Worm (Caenorhabditis elegans) whole organism, young adult: ENCODE measurements around the gene srxa-8.

ENCODE experiments used
- Y53G8AR.9 ChIP-seq: fragments of 200-800 bp; sonication (Bioruptor generic); conservative IDR thresholded peaks from 2 replicates; pipeline ENCODE4 v1.3.6; 2022; ENCODE audit warnings: missing genetic modification reagents, missing genetic modification characterization, missing compliant biosample characterization
- ama-1 ChIP-seq, 3 experiments: fragments of 150-350 bp in 1 of 3; sonication (generic microtip) in 2 of 3; optimal IDR thresholded peaks; 2 replicates each; lab custom pipeline; 2014 to 2018; ENCODE audit warnings: missing biosample characterization in 2 of 3, missing genetic modification characterization in 2 of 3, missing genetic modification reagents in 2 of 3
- ceh-58 ChIP-seq: fragments of 200-800 bp; sonication (Bioruptor generic); IDR thresholded peaks from 2 replicates; pipeline ENCODE4 v1.3.6; 2022; ENCODE audit warnings: missing genetic modification characterization, missing compliant biosample characterization
- efl-1 ChIP-seq: fragments of 150-350 bp; optimal IDR thresholded peaks from 2 replicates; lab custom pipeline; 2014; ENCODE audit warnings: missing biosample characterization, missing genetic modification reagents, missing genetic modification characterization
- snpc-1.1 ChIP-seq: sonication (generic microtip); optimal IDR thresholded peaks from 2 replicates; lab custom pipeline; 2017; ENCODE audit warnings: missing genetic modification characterization, mild to moderate bottlenecking, missing compliant biosample characterization, antibody characterized with exemption, moderate library complexity, missing genotype, missing genetic modification reagents; ENCODE audit not compliant: insufficient read depth
- snpc-4 ChIP-seq, 5 experiments: fragments of 150-350 bp in 1 of 5; sonication (generic microtip) in 4 of 5; optimal IDR thresholded peaks; 2 replicates each; lab custom pipeline; 2014 to 2018; ENCODE audit warnings: missing genetic modification characterization in 5 of 5, missing biosample characterization in 3 of 5, antibody characterized with exemption in 2 of 5, mild to moderate bottlenecking in 2 of 5, missing compliant biosample characterization in 2 of 5, missing genotype in 2 of 5, moderate library complexity in 2 of 5, missing genetic modification reagents in 1 of 5
- somi-1 ChIP-seq: fragments of 200-800 bp; sonication (Bioruptor generic); optimal IDR thresholded peaks from 2 replicates; lab custom pipeline; 2018; ENCODE audit warnings: mild to moderate bottlenecking, missing genetic modification characterization, missing compliant biosample characterization
- zim-3 ChIP-seq: sonication (generic microtip); optimal IDR thresholded peaks from 2 replicates; lab custom pipeline; 2017; ENCODE audit warnings: mild to moderate bottlenecking, missing genetic modification characterization, moderate library complexity, missing compliant biosample characterization

DNA sequence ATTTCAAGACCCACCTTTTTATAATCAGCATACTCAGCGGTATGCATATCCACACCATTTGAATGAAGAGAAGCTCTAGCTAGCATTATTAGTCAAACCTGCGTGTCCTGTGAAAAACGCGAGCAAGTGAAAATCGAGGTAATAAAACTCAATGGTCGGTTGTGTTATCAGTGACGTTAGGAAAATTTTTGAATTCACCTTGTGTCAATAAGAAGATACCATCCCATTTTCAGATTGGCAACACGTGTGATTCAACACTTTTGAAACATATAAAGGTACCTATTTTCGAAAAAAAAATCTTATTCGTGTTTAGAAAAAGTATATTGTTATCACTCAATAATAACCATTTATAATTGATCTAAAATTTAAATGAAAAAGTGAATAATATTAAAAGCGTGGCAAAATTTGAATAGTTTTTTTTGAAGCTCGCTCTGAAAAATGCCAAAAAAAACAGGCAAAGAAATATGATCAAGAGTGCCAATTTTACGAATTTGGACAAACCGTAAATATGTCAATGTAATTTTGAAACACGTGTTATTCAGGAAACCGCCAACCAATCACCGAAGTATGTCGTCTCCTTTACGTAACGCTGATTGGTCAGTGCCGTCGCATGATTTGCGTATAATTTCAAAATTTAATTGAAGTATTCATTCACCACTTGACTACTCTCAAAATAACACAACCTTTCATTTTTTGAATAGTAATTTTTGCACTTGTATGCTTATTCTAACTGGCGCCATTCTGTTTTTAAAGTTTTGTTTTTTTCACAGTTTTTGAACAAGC is 3.2 kb upstream of the srxa-8 start, which contains the start of gene F46G10.1:
- TF ChIP-seq zim-3 (no peak), snpc-1.1 (no peak), ama-1 (optimal IDR thresholded peaks at IDR 0.05; lab: Kevin White, UChicago) (no peak), ama-1 (GFP tag; optimal IDR thresholded peaks at IDR 0.05; lab: Kevin White, UChicago) (no peak), efl-1 (GFP tag; lab: Kevin White, UChicago) (no peak), ceh-58 (GFP tag; lab: Robert Waterston, UW) (no peak), somi-1 (GFP tag; lab: Kevin White, UChicago) (no peak), snpc-4 (GFP tag; optimal IDR thresholded peaks at IDR 0.05; lab: Kevin White, UChicago) (no peak), snpc-4 (tag; optimal IDR thresholded peaks at IDR 0.05; lab: Kevin White, UChicago) (no peak), Y53G8AR.9 (GFP tag; lab: Robert Waterston, UW) (no peak)
